Worm (Caenorhabditis elegans): Measurements from ENCODE around the gene F08F8.6.

DNA sequence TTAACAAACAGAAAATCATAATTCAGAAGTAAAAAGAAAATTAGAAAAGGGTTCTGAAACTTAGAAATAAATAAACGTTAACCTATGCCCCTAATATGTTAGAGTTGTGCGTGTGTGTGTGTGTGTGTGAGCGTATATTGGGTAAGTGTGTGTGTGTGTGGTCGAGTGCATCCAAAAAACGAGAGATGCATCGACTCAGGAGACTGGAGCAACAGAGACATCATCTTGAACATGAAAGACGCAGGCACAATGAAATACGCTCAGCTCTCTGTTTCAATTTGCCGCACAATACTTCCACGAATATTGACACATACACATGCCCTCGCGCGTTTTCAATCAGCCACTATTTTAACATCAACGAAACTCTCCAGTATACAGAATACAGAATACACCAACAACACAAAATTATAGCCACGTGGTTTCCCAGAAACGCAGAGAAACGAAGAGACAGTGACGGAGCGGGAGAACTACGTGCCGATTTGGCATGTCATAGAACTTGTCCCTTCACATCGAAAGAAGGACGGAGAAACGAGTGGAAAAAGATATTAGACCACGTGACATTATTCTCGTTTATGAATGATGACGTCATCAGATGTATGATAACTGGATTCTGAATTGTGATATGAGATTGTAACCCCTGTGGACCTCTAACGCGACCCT, 32.8 kb downstream of the F08F8.6 start:
- TF ChIP-seq flt-1 (GFP tag; IDR thresholded peaks at IDR 0.05) (no peak), hnd-1 (tag; optimal IDR thresholded peaks at IDR 0.05) (no peak), ets-7 (tag; optimal IDR thresholded peaks at IDR 0.05) (no peak), hmg-4 (GFP tag; optimal IDR thresholded peaks at IDR 0.05) (peak; percentile 86), tbx-37 (GFP tag; conservative IDR thresholded peaks at IDR 0.05) (no peak)

All from whole organism, early embryonic.